Worm (Caenorhabditis elegans): ENCODE results near the gene C18H9.6.
A peak's percentile ranks its signal among the peaks of the same experiment; 100 is the strongest.

Gene C18H9.6

ce11 chrII:6721581-6721980 lies 20.2 kb upstream of the C18H9.6 start (continued):
- no peak for TF ChIP-seq ceh-40 (GFP tag; IDR thresholded peaks at IDR 0.05)
- TF ChIP-seq cebp-2 (GFP tag; IDR thresholded peaks at IDR 0.05): no peak
- 0 out of 2 replicates have a peak, but pooled peaks have one; percentile 33 for TF ChIP-seq K11D2.4 (GFP tag; IDR thresholded peaks at IDR 0.05)
- TF ChIP-seq nhr-179 (tag; optimal IDR thresholded peaks at IDR 0.05): no peak
- no peak for TF ChIP-seq F37B4.10 (GFP tag; IDR thresholded peaks at IDR 0.05)
- TF ChIP-seq lir-1 (GFP tag; conservative IDR thresholded peaks at IDR 0.05): no peak
- TF ChIP-seq nfya-1 (tag; optimal IDR thresholded peaks at IDR 0.05; ENCODE audit: borderline replicate concordance, insufficient read depth): no peak
- TF ChIP-seq C06A6.2 (GFP tag; conservative IDR thresholded peaks at IDR 0.05): no peak
- no peak for TF ChIP-seq nhr-120 (GFP tag; IDR thresholded peaks at IDR 0.05)
- TF ChIP-seq ceh-27 (GFP tag; optimal IDR thresholded peaks at IDR 0.05): peak; percentile 41
- TF ChIP-seq lin-35 (GFP tag; optimal IDR thresholded peaks at IDR 0.05): no peak
- TF ChIP-seq F49E8.2 (tag; optimal IDR thresholded peaks at IDR 0.05; ENCODE audit: insufficient read depth): no peak
- no peak; the same call in 1 of the 2 replicates for TF ChIP-seq F33H1.4 (GFP tag; IDR thresholded peaks at IDR 0.05)
- TF ChIP-seq lsl-1 (GFP tag; optimal IDR thresholded peaks at IDR 0.05): no peak
- no peak for TF ChIP-seq snpc-1.3 (tag; optimal IDR thresholded peaks at IDR 0.05; ENCODE audit: insufficient read depth)
- peak; percentile 75 for TF ChIP-seq F23B12.7 (tag; optimal IDR thresholded peaks at IDR 0.05; ENCODE audit: insufficient read depth)
- TF ChIP-seq lag-1 (GFP tag; IDR thresholded peaks at IDR 0.05): no peak
- TF ChIP-seq T07F8.4 (tag; optimal IDR thresholded peaks at IDR 0.05): peak; percentile 22
- TF ChIP-seq tbx-9 (tag; optimal IDR thresholded peaks at IDR 0.05; ENCODE audit: borderline replicate concordance): no peak
- no peak for TF ChIP-seq mel-28 (tag; optimal IDR thresholded peaks at IDR 0.05; ENCODE audit: borderline replicate concordance)
- TF ChIP-seq dox-1 (GFP tag; IDR thresholded peaks at IDR 0.05): no peak; the same call in 1 of the 2 replicates
- TF ChIP-seq Y67H2A.10 (GFP tag; conservative IDR thresholded peaks at IDR 0.05): no peak
- no peak for TF ChIP-seq pha-4 (tag; optimal IDR thresholded peaks at IDR 0.05)
- 0 out of 2 replicates have a peak, but pooled peaks have one; percentile 45 for TF ChIP-seq ztf-25 (GFP tag; IDR thresholded peaks at IDR 0.05)
- no peak for TF ChIP-seq let-607 (tag; optimal IDR thresholded peaks at IDR 0.05)
- no peak for TF ChIP-seq cebp-1 (GFP tag; IDR thresholded peaks at IDR 0.05)
- no peak for TF ChIP-seq cebp-1 (tag; optimal IDR thresholded peaks at IDR 0.05)
- peak; percentile 4 for TF ChIP-seq nhr-27 (tag; optimal IDR thresholded peaks at IDR 0.05)
- TF ChIP-seq ceh-58 (GFP tag; IDR thresholded peaks at IDR 0.05): no peak
- TF ChIP-seq ceh-79 (tag; optimal IDR thresholded peaks at IDR 0.05): peak; percentile 38
- no peak for TF ChIP-seq sdz-38 (tag; optimal IDR thresholded peaks at IDR 0.05)
- no peak for TF ChIP-seq bed-1 (GFP tag; IDR thresholded peaks at IDR 0.05)
- peak; percentile 19 for TF ChIP-seq repo-1 (tag; optimal IDR thresholded peaks at IDR 0.05)
- no peak for TF ChIP-seq efl-1 (GFP tag; optimal IDR thresholded peaks at IDR 0.05)
- TF ChIP-seq nfya-2 (GFP tag; IDR thresholded peaks at IDR 0.05): no peak
- TF ChIP-seq hlh-26 (GFP tag; conservative IDR thresholded peaks at IDR 0.05): no peak
- TF ChIP-seq F39B2.1 (GFP tag; IDR thresholded peaks at IDR 0.05): no peak
- no peak for TF ChIP-seq akir-1 (GFP tag; optimal IDR thresholded peaks at IDR 0.05)
- no peak for TF ChIP-seq B0336.3 (GFP tag; IDR thresholded peaks at IDR 0.05)
- no peak for TF ChIP-seq tlf-1 (GFP tag; optimal IDR thresholded peaks at IDR 0.05)
- peak; percentile 44; the same call in 1 of the 2 replicates for TF ChIP-seq egrh-3 (GFP tag; IDR thresholded peaks at IDR 0.05)
- TF ChIP-seq xnd-1 (tag; optimal IDR thresholded peaks at IDR 0.05): no peak
- TF ChIP-seq zim-3 (tag; optimal IDR thresholded peaks at IDR 0.05): no peak
- TF ChIP-seq hsf-1 (GFP tag; IDR thresholded peaks at IDR 0.05): no peak
- TF ChIP-seq dpl-1 (GFP tag; optimal IDR thresholded peaks at IDR 0.05): no peak
- no peak for TF ChIP-seq gei-17 (GFP tag; optimal IDR thresholded peaks at IDR 0.05)
- no peak for TF ChIP-seq Y56A3A.18 (GFP tag; IDR thresholded peaks at IDR 0.05)
- peak; percentile 39 for TF ChIP-seq chd-7 (tag; optimal IDR thresholded peaks at IDR 0.05)
- TF ChIP-seq ceh-100 (GFP tag; IDR thresholded peaks at IDR 0.05): 0 out of 2 replicates have a peak, but pooled peaks have one; percentile 24
